Fruit fly (Drosophila melanogaster) whole organism, wandering third instar larva: ENCODE data around the gene witty.

Experiments used
- Abd-B ChIP-seq: fragments of >200 bp; optimal IDR thresholded peaks from 2 replicates; lab custom pipeline; 2017; ENCODE audit warnings: missing biosample characterization, missing genetic modification characterization
- CG9705 ChIP-seq: fragments of 200-800 bp; sonication (Bioruptor generic); optimal IDR thresholded peaks from 2 replicates; lab custom pipeline; 2018; ENCODE audit warnings: missing biosample characterization, mild to moderate bottlenecking, missing genetic modification characterization
- Dfd ChIP-seq: fragments of >200 bp; optimal IDR thresholded peaks from 2 replicates; lab custom pipeline; 2017; ENCODE audit warnings: missing biosample characterization, missing genetic modification characterization
- GATAd ChIP-seq: sonication (Bioruptor generic); optimal IDR thresholded peaks from 2 replicates; lab custom pipeline; 2016; ENCODE audit warnings: missing biosample characterization, missing genetic modification characterization
- Hnf4 ChIP-seq: fragments of 200-800 bp; sonication (Bioruptor generic); optimal IDR thresholded peaks from 2 replicates; lab custom pipeline; 2016; ENCODE audit warnings: missing biosample characterization, mild to moderate bottlenecking, missing genetic modification characterization
- Hr78 ChIP-seq: fragments of >200 bp; optimal IDR thresholded peaks from 2 replicates; lab custom pipeline; 2017; ENCODE audit warnings: missing biosample characterization, missing genetic modification characterization
- h ChIP-seq: fragments of 200-800 bp; sonication (Bioruptor generic); optimal IDR thresholded peaks from 3 replicates; lab custom pipeline; 2016; ENCODE audit warnings: missing biosample characterization, mild to moderate bottlenecking, missing genetic modification characterization
- pan ChIP-seq: fragments of >200 bp; optimal IDR thresholded peaks from 2 replicates; lab custom pipeline; 2017
- psq ChIP-seq: fragments of 200-800 bp; sonication (Bioruptor generic); optimal IDR thresholded peaks from 3 replicates; lab custom pipeline; 2017; ENCODE audit warnings: missing biosample characterization, mild to moderate bottlenecking, missing genetic modification characterization, moderate library complexity
- rgr ChIP-seq: fragments of 200-800 bp; sonication (Bioruptor generic); optimal IDR thresholded peaks from 3 replicates; lab custom pipeline; 2016; ENCODE audit warnings: missing biosample characterization, mild to moderate bottlenecking, missing genetic modification characterization
- tai ChIP-seq: sonication (Bioruptor generic); optimal IDR thresholded peaks from 2 replicates; lab custom pipeline; 2016; ENCODE audit warnings: missing biosample characterization, missing genetic modification characterization

DNA sequence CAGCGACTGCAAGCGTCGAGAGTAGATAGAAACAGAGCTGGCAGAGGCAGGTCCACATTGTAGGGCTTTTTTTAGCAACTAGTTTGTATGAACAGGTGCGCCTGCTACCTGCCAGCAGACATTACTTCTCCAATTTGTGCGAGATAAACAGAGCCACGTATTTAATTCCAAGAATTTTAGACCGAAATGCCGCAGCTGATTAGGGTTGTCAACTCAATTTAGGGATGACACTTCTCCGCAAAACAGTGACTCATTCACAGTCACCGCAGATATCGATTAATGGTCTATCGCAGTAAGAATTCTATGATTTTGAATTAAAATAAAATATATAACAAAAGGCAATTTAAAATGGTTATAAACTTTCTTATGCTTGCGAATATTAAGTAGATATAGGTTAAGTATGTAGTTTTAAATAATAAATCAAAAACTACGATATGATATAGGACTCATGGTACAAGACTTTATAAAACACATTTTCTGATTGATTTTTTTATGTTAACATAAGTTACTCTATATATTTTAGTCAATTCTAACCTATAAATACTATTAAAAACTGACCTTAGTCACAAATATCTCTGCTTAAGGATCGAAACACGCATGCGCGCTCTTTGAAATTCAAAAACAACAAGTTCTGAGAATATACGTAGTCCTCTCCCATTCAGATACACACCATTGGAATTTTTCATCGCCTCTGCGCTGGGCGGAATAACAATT lies 35.2 kb upstream of the witty start, which contains the start of the genes wol and Scgalpha:
- TF ChIP-seq CG9705 (no peak), tai (GFP tag; lab: Kevin White, UChicago) (no peak), rgr (GFP tag; lab: Kevin White, UChicago) (no peak), Abd-B (GFP tag; lab: Kevin White, UChicago) (no peak), pan (lab: Kevin White, UChicago) (no peak), Hnf4 (GFP tag; lab: Kevin White, UChicago) (no peak), h (GFP tag; lab: Kevin White, UChicago) (no peak), psq (GFP tag; lab: Kevin White, UChicago) (no peak), GATAd (GFP tag; lab: Kevin White, UChicago) (no peak), Dfd (GFP tag; lab: Kevin White, UChicago) (no peak), Hr78 (no peak)
